Fruit fly (Drosophila melanogaster) Kc167 (cell line): ENCODE results near the gene cu.

ENCODE experiments used
- Sin3A ChIP-seq: fragments of >200 bp; optimal IDR thresholded peaks from 2 replicates; lab custom pipeline; 2018; ENCODE audit warnings: missing external identifiers
- insv ChIP-seq: fragments of >200 bp; optimal IDR thresholded peaks from 3 replicates; lab custom pipeline; 2018; ENCODE audit warnings: missing external identifiers

DNA sequence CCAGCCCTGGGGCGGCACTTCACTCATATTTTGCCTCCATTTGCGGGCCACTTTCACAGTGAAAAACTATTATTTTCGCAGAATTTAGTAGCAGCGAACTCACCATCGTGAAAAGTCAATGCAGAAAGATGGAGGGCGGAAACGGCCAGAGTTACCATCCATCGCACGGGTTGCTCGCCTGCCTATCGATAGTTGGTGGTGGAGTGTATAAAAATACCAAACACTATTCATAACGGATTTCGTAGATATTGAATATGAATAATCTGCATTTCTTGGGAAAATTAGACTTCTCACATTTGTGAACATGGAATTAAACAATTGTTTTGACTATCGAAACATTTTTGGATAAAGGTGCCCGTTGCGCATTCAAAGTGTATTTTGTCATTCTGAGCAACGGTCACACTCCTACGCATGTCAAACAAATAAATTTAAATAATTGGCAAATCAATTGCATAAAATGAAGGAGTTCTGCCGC, 18.8 kb downstream of the cu start, which contains the start of the genes RpS25 and CG4820:
- no peak for TF ChIP-seq Sin3A
- TF ChIP-seq insv (lab: Kevin White, UChicago): no peak
